Worm (Caenorhabditis elegans): ENCODE measurements around the gene Y39B6A.43.
A peak's percentile ranks its signal among the peaks of the same experiment; 100 is the strongest.
"Not testable (repeated sequence)": the region's sequence is repeated elsewhere in the genome, so short reads cannot be mapped to it uniquely, and the experiment has no call there.

Y39B6A.43 gene

DNA sequence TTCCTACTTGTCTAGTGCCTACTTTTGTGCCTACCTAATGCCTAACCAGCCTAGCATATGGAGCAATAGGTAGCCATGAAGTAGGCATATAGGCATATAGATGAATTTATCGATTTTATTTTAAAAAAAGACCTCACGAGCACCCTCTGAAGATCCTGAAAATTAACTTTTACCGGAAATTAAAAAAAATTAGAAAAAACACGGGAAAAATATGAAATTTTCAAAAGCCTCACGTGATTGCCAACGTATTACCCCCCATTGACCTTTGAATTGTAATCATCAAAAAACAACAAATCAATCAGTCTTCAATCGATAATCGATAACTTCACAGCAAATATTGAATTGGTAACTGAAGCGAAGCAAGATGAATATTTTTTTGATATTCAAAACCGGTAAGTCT, 46.6 kb upstream of the Y39B6A.43 start, which contains the start of gene Y39B6A.30:
Gene Y39B6A.30 (plus strand): TSS at position 301 of the 400 bp plus-strand sequence.
- TF ChIP-seq snpc-4, F13H6.1, nhr-237 (tag; optimal IDR thresholded peaks at IDR 0.05): not testable (repeated sequence)

DNA sequence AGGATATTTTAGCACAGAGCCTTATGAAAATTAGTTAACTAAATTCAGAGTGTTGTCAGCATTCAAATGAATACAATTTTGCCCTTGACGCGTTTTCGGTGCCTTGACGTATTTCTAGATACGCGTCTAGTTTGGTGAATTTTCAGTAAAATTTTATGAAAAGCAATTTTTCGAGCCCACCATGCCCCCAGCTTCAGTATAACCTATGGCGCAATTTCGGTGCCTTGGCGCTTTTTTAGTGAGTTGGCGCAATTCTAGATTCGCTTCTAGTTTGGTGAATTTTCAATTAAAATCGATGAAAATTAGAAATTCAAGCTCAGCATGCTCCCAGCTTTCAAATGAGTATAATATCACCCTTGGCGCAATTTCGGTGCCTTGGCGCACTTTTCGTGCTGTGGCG, 45.6 kb upstream of the Y39B6A.43 start:
- TF ChIP-seq unc-39 (tag; optimal IDR thresholded peaks at IDR 0.05) (no peak), egl-27 (tag; optimal IDR thresholded peaks at IDR 0.05) (no peak), Y55F3AM.14 (GFP tag; optimal IDR thresholded peaks at IDR 0.05) (no peak), nhr-77 (tag; optimal IDR thresholded peaks at IDR 0.05) (no peak), ceh-16 (tag; optimal IDR thresholded peaks at IDR 0.05) (no peak), nhr-10 (tag; optimal IDR thresholded peaks at IDR 0.05) (no peak)

DNA sequence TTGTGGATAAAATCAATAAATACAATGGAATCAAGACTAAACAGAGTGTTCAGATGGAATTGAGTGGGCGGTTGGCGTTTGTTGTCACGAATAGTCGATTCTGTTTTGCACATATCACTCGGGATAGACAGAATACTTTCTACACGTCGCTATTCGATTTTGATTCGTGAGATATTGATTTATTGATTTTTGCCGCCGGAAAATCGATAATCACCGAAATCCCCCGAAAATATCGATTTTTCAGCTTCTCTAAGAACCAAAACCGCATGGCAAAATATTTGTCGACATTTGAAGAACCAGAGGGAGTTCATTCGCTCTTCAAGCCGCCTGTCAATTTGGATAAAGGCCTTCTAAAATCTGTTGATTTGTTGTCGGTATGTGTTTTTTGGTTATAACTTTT, 42.8 kb upstream of the Y39B6A.43 start:
- no peak for TF ChIP-seq nhr-77 (tag; optimal IDR thresholded peaks at IDR 0.05)
- no peak for TF ChIP-seq nhr-11 (tag; optimal IDR thresholded peaks at IDR 0.05)
- TF ChIP-seq skn-1 (tag; optimal IDR thresholded peaks at IDR 0.05): no peak
- no peak for TF ChIP-seq C34F6.9 (tag; optimal IDR thresholded peaks at IDR 0.05)
- no peak for TF ChIP-seq R02D3.7 (tag; optimal IDR thresholded peaks at IDR 0.05)
- no peak for TF ChIP-seq elt-1 (tag; optimal IDR thresholded peaks at IDR 0.05)
- no peak for TF ChIP-seq sma-9 (GFP tag; optimal IDR thresholded peaks at IDR 0.05)
- TF ChIP-seq sma-9 (tag; optimal IDR thresholded peaks at IDR 0.05): no peak
- TF ChIP-seq elt-3 (tag; optimal IDR thresholded peaks at IDR 0.05): no peak
- TF ChIP-seq nhr-237 (tag; optimal IDR thresholded peaks at IDR 0.05): no peak
- TF ChIP-seq crh-2 (tag; optimal IDR thresholded peaks at IDR 0.05): no peak
- TF ChIP-seq egl-27 (tag; optimal IDR thresholded peaks at IDR 0.05): no peak
- no peak for TF ChIP-seq sma-3 (GFP tag; optimal IDR thresholded peaks at IDR 0.05)
- TF ChIP-seq ztf-11 (tag; optimal IDR thresholded peaks at IDR 0.05): no peak
- no peak for TF ChIP-seq peb-1 (tag; optimal IDR thresholded peaks at IDR 0.05)
- no peak for TF ChIP-seq blmp-1 (tag; optimal IDR thresholded peaks at IDR 0.05; ENCODE audit: insufficient read depth)
- no peak for TF ChIP-seq lin-11 (tag; optimal IDR thresholded peaks at IDR 0.05)
- no peak for TF ChIP-seq lin-39 (tag; optimal IDR thresholded peaks at IDR 0.05)
- TF ChIP-seq ceh-16 (tag; optimal IDR thresholded peaks at IDR 0.05): no peak
- no peak for TF ChIP-seq Y55F3AM.14 (GFP tag; optimal IDR thresholded peaks at IDR 0.05)

- TF ChIP-seq nhr-12 (tag; optimal IDR thresholded peaks at IDR 0.05): no peak
- TF ChIP-seq snpc-4 (tag; optimal IDR thresholded peaks at IDR 0.05): no peak
- TF ChIP-seq R02D3.7 (tag; optimal IDR thresholded peaks at IDR 0.05): no peak
- no peak for TF ChIP-seq fos-1 (tag; optimal IDR thresholded peaks at IDR 0.05)
- TF ChIP-seq crh-2 (tag; optimal IDR thresholded peaks at IDR 0.05): no peak
- TF ChIP-seq lsy-2 (tag; optimal IDR thresholded peaks at IDR 0.05): no peak
- TF ChIP-seq zag-1 (tag; optimal IDR thresholded peaks at IDR 0.05): no peak
- no peak for TF ChIP-seq lin-13 (GFP tag; optimal IDR thresholded peaks at IDR 0.05)
- TF ChIP-seq unc-55 (GFP tag; optimal IDR thresholded peaks at IDR 0.05): no peak
- TF ChIP-seq unc-62 (GFP tag; optimal IDR thresholded peaks at IDR 0.05): no peak
- TF ChIP-seq nhr-77 (tag; optimal IDR thresholded peaks at IDR 0.05): no peak
- TF ChIP-seq lin-11 (tag; optimal IDR thresholded peaks at IDR 0.05): no peak
- TF ChIP-seq mbf-1 (tag; optimal IDR thresholded peaks at IDR 0.05): no peak
- no peak for TF ChIP-seq sem-4 (tag; optimal IDR thresholded peaks at IDR 0.05)
- no peak for TF ChIP-seq ceh-16 (tag; optimal IDR thresholded peaks at IDR 0.05)
- TF ChIP-seq aly-2 (tag; optimal IDR thresholded peaks at IDR 0.05): no peak
- TF ChIP-seq lin-39 (tag; optimal IDR thresholded peaks at IDR 0.05): no peak
- no peak for TF ChIP-seq egl-27 (tag; optimal IDR thresholded peaks at IDR 0.05)
- TF ChIP-seq skn-1 (tag; optimal IDR thresholded peaks at IDR 0.05): no peak
- no peak for TF ChIP-seq Y55F3AM.14 (GFP tag; optimal IDR thresholded peaks at IDR 0.05)
Observed at ce11 chrV:19001656-19002055, 34.0 kb upstream of the Y39B6A.43 start, which contains the start of gene Y39B6A.33. Gene Y39B6A.33 (plus strand): TSS chrV:19001956.

DNA sequence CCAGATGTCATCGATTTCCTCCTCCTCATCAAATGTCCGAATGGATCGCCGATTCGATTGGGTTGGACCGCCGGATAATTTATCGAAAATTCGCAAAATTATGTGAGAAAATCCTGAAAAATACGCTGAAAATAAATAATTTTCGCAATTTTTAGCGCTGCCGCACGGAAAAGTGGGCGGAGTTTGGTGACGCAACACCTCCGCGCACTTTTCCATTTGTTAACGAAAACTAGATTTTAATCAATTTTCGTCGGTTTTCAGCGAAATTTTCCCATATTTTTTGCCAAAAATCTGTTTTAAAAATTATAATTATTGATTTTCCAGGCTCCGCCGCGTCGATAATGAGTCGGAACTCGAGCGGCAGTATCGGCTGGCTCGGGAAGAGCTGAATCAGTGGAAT, 33.4 kb upstream of the Y39B6A.43 start, which contains the start of gene Y39B6A.34:
Gene Y39B6A.34 (plus strand): TSS at position 3 of the 400 bp plus-strand sequence.
- TF ChIP-seq F13H6.1 (tag; optimal IDR thresholded peaks at IDR 0.05) (peak; percentile 13), unc-55 (GFP tag; optimal IDR thresholded peaks at IDR 0.05) (peak; percentile 41), lsy-2 (tag; optimal IDR thresholded peaks at IDR 0.05) (peak in 1 of 2 experiments; percentile 24), sma-9 (GFP tag; optimal IDR thresholded peaks at IDR 0.05) (peak; percentile 25), sma-9 (tag; optimal IDR thresholded peaks at IDR 0.05) (no peak), ztf-1 (GFP tag; conservative IDR thresholded peaks at IDR 0.05) (no peak), nhr-237 (tag; optimal IDR thresholded peaks at IDR 0.05) (no peak), C34F6.9 (tag; optimal IDR thresholded peaks at IDR 0.05) (peak; percentile 23)

Measured in whole organism, L2 larva.